Fruit fly (Drosophila melanogaster) whole organism, prepupa: ENCODE measurements around the gene CG13071.

Experiments used
- CG10631 ChIP-seq: fragments of 200-800 bp; sonication (Bioruptor generic); optimal IDR thresholded peaks from 2 replicates; lab custom pipeline; 2016; ENCODE audit warnings: missing biosample characterization, missing genetic modification characterization
- CG11294 ChIP-seq: fragments of 200-800 bp; sonication (Bioruptor generic); IDR thresholded peaks from 2 replicates; pipeline ENCODE4 v1.3.6; 2022; ENCODE audit warnings: missing biosample characterization, missing genetic modification characterization
- CG16779 ChIP-seq: fragments of 200-800 bp; sonication (Bioruptor generic); optimal IDR thresholded peaks from 3 replicates; lab custom pipeline; 2017; ENCODE audit warnings: missing biosample characterization, mild to moderate bottlenecking, missing genetic modification characterization
- Eip75B ChIP-seq: fragments of 200-800 bp; sonication (Bioruptor generic); optimal IDR thresholded peaks from 3 replicates; lab custom pipeline; 2016; ENCODE audit warnings: missing biosample characterization, missing genetic modification characterization
- Met ChIP-seq: fragments of 200-800 bp; sonication (Bioruptor generic); optimal IDR thresholded peaks from 3 replicates; lab custom pipeline; 2016; ENCODE audit warnings: missing biosample characterization, missing genetic modification characterization
- achi ChIP-seq: fragments of 200-800 bp; sonication (Bioruptor generic); optimal IDR thresholded peaks from 3 replicates; lab custom pipeline; 2016; ENCODE audit warnings: missing biosample characterization, missing genetic modification characterization

dm6 chr3L:16281880-16282556, 19.5 kb downstream of the CG13071 start, which contains the start of gene CG13049:
- TF ChIP-seq achi (GFP tag; lab: Kevin White, UChicago) (no peak), Eip75B (GFP tag; lab: Kevin White, UChicago) (no peak), CG11294 (GFP tag; lab: Robert Waterston, UW) (no peak), CG10631 (GFP tag; lab: Kevin White, UChicago) (no peak), Met (no peak), CG16779 (no peak)
